Worm (Caenorhabditis elegans) whole organism, young adult: Measurements from ENCODE around the gene F02D8.4.

Experiments
- F23B12.7 ChIP-seq: sonication (generic microtip); optimal IDR thresholded peaks from 2 replicates; lab custom pipeline; 2017; ENCODE audit warnings: missing genetic modification characterization, mild to moderate bottlenecking, missing compliant biosample characterization, antibody characterized with exemption, moderate library complexity; ENCODE audit not compliant: insufficient read depth
- K11D2.4 ChIP-seq: fragments of 200-800 bp; sonication (Bioruptor generic); IDR thresholded peaks from 2 replicates; pipeline ENCODE4 v1.3.6; 2022; ENCODE audit warnings: missing genetic modification reagents, missing genetic modification characterization, missing compliant biosample characterization
- die-1 ChIP-seq: sonication (generic microtip); optimal IDR thresholded peaks from 2 replicates; lab custom pipeline; 2016; ENCODE audit warnings: missing genotype, mild to moderate bottlenecking, missing genetic modification characterization, missing compliant biosample characterization
- hrde-1 ChIP-seq: sonication (generic microtip); optimal IDR thresholded peaks from 2 replicates; lab custom pipeline; 2016; ENCODE audit warnings: missing genetic modification characterization, mild to moderate bottlenecking, missing compliant biosample characterization, moderate library complexity, missing genotype, missing genetic modification reagents, borderline replicate concordance
- snpc-1.1 ChIP-seq: sonication (generic microtip); optimal IDR thresholded peaks from 2 replicates; lab custom pipeline; 2017; ENCODE audit warnings: missing genetic modification characterization, mild to moderate bottlenecking, missing compliant biosample characterization, antibody characterized with exemption, moderate library complexity, missing genotype, missing genetic modification reagents; ENCODE audit not compliant: insufficient read depth

DNA sequence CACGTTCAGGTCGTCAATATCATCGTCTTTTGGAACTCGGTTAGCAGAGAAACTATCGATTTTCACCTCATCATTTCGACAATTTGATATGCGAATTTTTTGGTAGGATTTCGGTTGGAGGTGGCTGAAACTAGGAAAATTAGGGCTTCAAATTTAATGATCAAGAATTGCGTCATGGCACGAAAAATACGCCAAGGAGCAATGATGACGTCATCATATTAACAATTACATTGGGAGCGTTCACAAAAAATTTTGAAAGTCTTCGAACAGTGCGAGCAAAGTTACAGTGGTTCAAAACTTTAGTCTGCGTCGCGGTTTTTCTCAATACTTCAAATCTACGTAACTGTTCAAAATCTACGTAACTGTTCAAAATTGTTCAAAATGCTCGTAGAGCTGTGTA, 41.8 kb upstream of the F02D8.4 start:
- no peak for TF ChIP-seq snpc-1.1 (tag; lab: Kevin White, UChicago)
- no peak for TF ChIP-seq hrde-1 (tag; lab: Kevin White, UChicago)
- TF ChIP-seq K11D2.4, result no peak
- TF ChIP-seq F23B12.7 (tag; lab: Kevin White, UChicago), result no peak
- TF ChIP-seq die-1 (tag; lab: Kevin White, UChicago), result no peak
